Worm (Caenorhabditis elegans) whole organism, L1 larva: Measurements from ENCODE around the gene srz-18.

ENCODE experiments used
- C04F5.9 ChIP-seq: sonication (generic microtip); optimal IDR thresholded peaks from 2 replicates; lab custom pipeline; 2016; ENCODE audit warnings: missing genetic modification characterization, missing compliant biosample characterization
- C16A3.4 ChIP-seq: fragments of 150-350 bp; optimal IDR thresholded peaks from 2 replicates; lab custom pipeline; 2014; ENCODE audit warnings: missing biosample characterization, missing genetic modification characterization
- C34B4.2 ChIP-seq: sonication (generic microtip); optimal IDR thresholded peaks from 2 replicates; lab custom pipeline; 2017; ENCODE audit warnings: mild to moderate bottlenecking, missing genetic modification characterization, missing compliant biosample characterization
- F16B12.6 ChIP-seq: fragments of 150-350 bp; optimal IDR thresholded peaks from 2 replicates; lab custom pipeline; 2014; ENCODE audit warnings: missing biosample characterization, missing genetic modification characterization
- Y116A8C.19 ChIP-seq: sonication (generic microtip); optimal IDR thresholded peaks from 2 replicates; lab custom pipeline; 2016; ENCODE audit warnings: missing compliant biosample characterization, missing genetic modification characterization, borderline replicate concordance
- alr-1 ChIP-seq: fragments of 200-800 bp; sonication (Bioruptor generic); optimal IDR thresholded peaks from 2 replicates; lab custom pipeline; 2018; ENCODE audit warnings: borderline replicate concordance, mild to moderate bottlenecking, missing genetic modification characterization, missing compliant biosample characterization
- ama-1 ChIP-seq: fragments of 150-350 bp; optimal IDR thresholded peaks from 2 replicates; lab custom pipeline; 2014
- ceh-63 ChIP-seq: fragments of 200-800 bp; sonication (Bioruptor generic); optimal IDR thresholded peaks from 2 replicates; lab custom pipeline; 2018; ENCODE audit warnings: mild to moderate bottlenecking, missing genetic modification characterization, missing compliant biosample characterization
- ceh-8 ChIP-seq: fragments of 200-800 bp; sonication (Bioruptor generic); optimal IDR thresholded peaks from 2 replicates; lab custom pipeline; 2018; ENCODE audit warnings: mild to moderate bottlenecking, missing genetic modification characterization, moderate library complexity, missing compliant biosample characterization
- ceh-88 ChIP-seq: fragments of 200-800 bp; sonication (Bioruptor generic); IDR thresholded peaks from 2 replicates; pipeline ENCODE4 v1.3.6; 2022; ENCODE audit warnings: missing genetic modification characterization, missing compliant biosample characterization
- ces-1 ChIP-seq: fragments of 150-350 bp; optimal IDR thresholded peaks from 2 replicates; lab custom pipeline; 2014; ENCODE audit warnings: missing biosample characterization, missing genetic modification reagents, missing genetic modification characterization
- dpl-1 ChIP-seq, 3 experiments: fragments of 150-350 bp in 2 of 3; sonication (generic microtip) in 1 of 3; optimal IDR thresholded peaks; 2 replicates each; lab custom pipeline; 2014 to 2017; ENCODE audit warnings: missing biosample characterization in 3 of 3, missing genetic modification characterization in 3 of 3, missing genetic modification reagents in 3 of 3
- efl-3 ChIP-seq: fragments of 200-800 bp; sonication (Bioruptor generic); optimal IDR thresholded peaks from 2 replicates; lab custom pipeline; 2018; ENCODE audit warnings: mild to moderate bottlenecking, missing genetic modification characterization, missing compliant biosample characterization
- egl-27 ChIP-seq, 2 experiments: fragments of 150-350 bp in 1 of 2; sonication (generic microtip); optimal IDR thresholded peaks; 3 replicates each; lab custom pipeline; 2017 to 2018; ENCODE audit warnings: missing biosample characterization in 2 of 2, missing genetic modification characterization in 2 of 2, missing genetic modification reagents in 2 of 2
- elt-3 ChIP-seq, 6 experiments: fragments of 150-350 bp in 1 of 6; sonication (generic microtip); optimal IDR thresholded peaks; 2 replicates each; lab custom pipeline; 2017 to 2018; ENCODE audit warnings: missing biosample characterization in 6 of 6, missing genetic modification characterization in 6 of 6, inconsistent platforms in 1 of 6
- fkh-4 ChIP-seq: sonication (generic microtip); optimal IDR thresholded peaks from 2 replicates; lab custom pipeline; 2016; ENCODE audit warnings: missing compliant biosample characterization, missing genetic modification characterization, borderline replicate concordance
- fkh-8 ChIP-seq: sonication (generic microtip); optimal IDR thresholded peaks from 2 replicates; lab custom pipeline; 2016; ENCODE audit warnings: mild to moderate bottlenecking, missing genetic modification characterization, missing compliant biosample characterization
- fos-1 ChIP-seq: fragments of 150-350 bp; optimal IDR thresholded peaks from 2 replicates; lab custom pipeline; 2014; ENCODE audit warnings: missing biosample characterization, missing genetic modification characterization
- hpl-2 ChIP-seq: fragments of 150-350 bp; optimal IDR thresholded peaks from 2 replicates; lab custom pipeline; 2014; ENCODE audit warnings: missing biosample characterization, missing genetic modification reagents, missing genetic modification characterization
- jun-1 ChIP-seq: fragments of 150-350 bp; optimal IDR thresholded peaks from 2 replicates; lab custom pipeline; 2014; ENCODE audit warnings: missing biosample characterization, missing genetic modification reagents, missing genetic modification characterization
- lin-13 ChIP-seq: fragments of 150-350 bp; optimal IDR thresholded peaks from 2 replicates; lab custom pipeline; 2014; ENCODE audit warnings: missing biosample characterization, missing genetic modification reagents, missing genetic modification characterization
- lin-14 ChIP-seq: fragments of 200-800 bp; sonication (Bioruptor generic); optimal IDR thresholded peaks from 2 replicates; lab custom pipeline; 2018; ENCODE audit warnings: mild to moderate bottlenecking, missing genetic modification characterization, moderate library complexity, missing compliant biosample characterization
- lin-15B ChIP-seq: fragments of 150-350 bp; sonication (generic microtip); optimal IDR thresholded peaks from 3 replicates; lab custom pipeline; 2014; ENCODE audit warnings: missing biosample characterization, missing genetic modification characterization
- lin-35 ChIP-seq, 2 experiments: fragments of 150-350 bp; optimal IDR thresholded peaks; 2 replicates each; lab custom pipeline; 2014; ENCODE audit warnings: missing biosample characterization in 2 of 2, missing genetic modification characterization in 2 of 2, missing genetic modification reagents in 2 of 2
- lsy-2 ChIP-seq, 2 experiments: fragments of 150-350 bp; optimal IDR thresholded peaks; 2 replicates each; lab custom pipeline; 2014; ENCODE audit warnings: missing biosample characterization in 2 of 2, missing genetic modification characterization in 2 of 2
- mab-9 ChIP-seq: fragments of 200-800 bp; sonication (Bioruptor generic); IDR thresholded peaks from 2 replicates; pipeline ENCODE4 v1.3.6; 2022; ENCODE audit warnings: missing genetic modification reagents, missing genetic modification characterization, missing compliant biosample characterization
- mdl-1 ChIP-seq, 2 experiments: fragments of 150-350 bp; optimal IDR thresholded peaks; 2 replicates each; lab custom pipeline; 2014 to 2017; ENCODE audit warnings: missing biosample characterization in 2 of 2, missing genetic modification characterization in 2 of 2, inconsistent platforms in 1 of 2
- mep-1 ChIP-seq: fragments of 150-350 bp; optimal IDR thresholded peaks from 2 replicates; lab custom pipeline; 2014; ENCODE audit warnings: missing biosample characterization, missing genetic modification characterization
- nhr-11 ChIP-seq: fragments of 150-350 bp; optimal IDR thresholded peaks from 2 replicates; lab custom pipeline; 2014; ENCODE audit warnings: missing biosample characterization, missing genetic modification characterization
- nhr-12 ChIP-seq: sonication (generic microtip); optimal IDR thresholded peaks from 2 replicates; lab custom pipeline; 2017; ENCODE audit warnings: missing biosample characterization, missing genetic modification characterization
- nhr-19 ChIP-seq: fragments of 200-800 bp; sonication (Bioruptor generic); conservative IDR thresholded peaks from 2 replicates; pipeline ENCODE4 v1.3.6; 2022; ENCODE audit warnings: missing genetic modification characterization, missing compliant biosample characterization
- nhr-237 ChIP-seq: fragments of 150-350 bp; optimal IDR thresholded peaks from 2 replicates; lab custom pipeline; 2014; ENCODE audit warnings: missing biosample characterization, missing genetic modification characterization
- nhr-28 ChIP-seq: fragments of 150-350 bp; optimal IDR thresholded peaks from 2 replicates; lab custom pipeline; 2014; ENCODE audit warnings: missing biosample characterization, missing genetic modification characterization
- nhr-71 ChIP-seq: sonication (generic microtip); optimal IDR thresholded peaks from 2 replicates; lab custom pipeline; 2016; ENCODE audit warnings: mild to moderate bottlenecking, missing genetic modification characterization, moderate library complexity, missing compliant biosample characterization
- nhr-77 ChIP-seq: fragments of 150-350 bp; optimal IDR thresholded peaks from 2 replicates; lab custom pipeline; 2014; ENCODE audit warnings: missing biosample characterization, missing genetic modification characterization
- nhr-85 ChIP-seq: sonication (generic microtip); peaks from one replicate; lab custom pipeline; 2016; ENCODE audit warnings: missing genetic modification characterization, inconsistent platforms, missing compliant biosample characterization
- nhr-90 ChIP-seq: sonication (generic microtip); optimal IDR thresholded peaks from 2 replicates; lab custom pipeline; 2016; ENCODE audit warnings: mild to moderate bottlenecking, missing genetic modification characterization, missing compliant biosample characterization; ENCODE audit not compliant: poor library complexity
- pqm-1 ChIP-seq: sonication (generic microtip); optimal IDR thresholded peaks from 3 replicates; lab custom pipeline; 2017; ENCODE audit warnings: missing biosample characterization, missing genetic modification characterization
- snpc-4 ChIP-seq: fragments of 150-350 bp; optimal IDR thresholded peaks from 2 replicates; lab custom pipeline; 2014; ENCODE audit warnings: missing biosample characterization, missing genetic modification characterization
- snu-23 ChIP-seq: sonication (generic microtip); optimal IDR thresholded peaks from 2 replicates; lab custom pipeline; 2016; ENCODE audit warnings: missing genetic modification characterization, missing compliant biosample characterization
- sptf-1 ChIP-seq: fragments of 150-350 bp; optimal IDR thresholded peaks from 2 replicates; lab custom pipeline; 2014; ENCODE audit warnings: missing biosample characterization, missing genetic modification characterization
- sup-37 ChIP-seq: fragments of 200-800 bp; sonication (Bioruptor generic); optimal IDR thresholded peaks from 2 replicates; lab custom pipeline; 2018; ENCODE audit warnings: mild to moderate bottlenecking, missing genetic modification characterization, missing compliant biosample characterization
- swsn-7 ChIP-seq: sonication (generic microtip); optimal IDR thresholded peaks from 2 replicates; lab custom pipeline; 2016; ENCODE audit warnings: missing genetic modification characterization, missing compliant biosample characterization
- tbx-2 ChIP-seq: sonication (generic microtip); optimal IDR thresholded peaks from 2 replicates; lab custom pipeline; 2016; ENCODE audit warnings: missing genetic modification characterization, missing compliant biosample characterization
- tlp-1 ChIP-seq: fragments of 150-350 bp; optimal IDR thresholded peaks from 2 replicates; lab custom pipeline; 2014; ENCODE audit warnings: missing biosample characterization, missing genetic modification characterization
- unc-86 ChIP-seq: sonication (generic microtip); optimal IDR thresholded peaks from 2 replicates; lab custom pipeline; 2016; ENCODE audit warnings: missing genetic modification characterization, missing compliant biosample characterization
- unc-98 ChIP-seq: fragments of 200-800 bp; sonication (Bioruptor generic); IDR thresholded peaks from 2 replicates; pipeline ENCODE4 v1.3.6; 2022; ENCODE audit warnings: missing genetic modification characterization, missing compliant biosample characterization
- vab-15 ChIP-seq: sonication (generic microtip); optimal IDR thresholded peaks from 2 replicates; lab custom pipeline; 2017; ENCODE audit warnings: missing genotype, mild to moderate bottlenecking, missing genetic modification characterization, missing compliant biosample characterization
- xbp-1 ChIP-seq: sonication (generic microtip); optimal IDR thresholded peaks from 2 replicates; lab custom pipeline; 2016; ENCODE audit warnings: missing genetic modification characterization, missing compliant biosample characterization
- ztf-11 ChIP-seq, 2 experiments: sonication (generic microtip); optimal IDR thresholded peaks; 2 replicates each; lab custom pipeline; 2016 to 2017; ENCODE audit warnings: missing genetic modification characterization in 2 of 2, missing biosample characterization in 1 of 2, missing compliant biosample characterization in 1 of 2

Gene srz-18

DNA sequence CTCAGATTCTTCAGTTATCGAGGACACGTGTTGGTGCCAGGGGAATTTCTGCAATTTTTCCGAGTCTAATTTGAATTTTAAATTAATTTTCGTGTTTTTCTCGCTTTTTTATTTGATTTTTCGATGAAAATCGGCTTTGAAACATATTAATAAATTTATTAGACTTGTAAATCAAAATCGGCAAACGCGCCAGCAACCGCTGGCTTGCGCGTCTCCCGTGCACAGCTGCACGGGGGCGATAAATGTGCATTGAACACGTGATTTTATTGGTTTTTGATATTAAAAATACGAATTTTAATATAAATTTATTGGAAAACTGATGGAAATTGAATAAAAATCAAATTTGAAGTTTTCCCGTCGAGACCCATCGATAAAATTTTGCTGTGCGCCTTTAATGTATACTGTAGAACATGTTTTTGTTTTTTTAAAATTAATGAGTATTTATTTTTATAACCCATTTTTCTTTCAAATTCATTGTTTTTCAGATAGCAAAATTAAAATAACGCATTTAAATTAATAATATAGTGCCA is 45.9 kb upstream of the srz-18 start, which contains the start of gene F26F2.7 (continued):
- TF ChIP-seq dpl-1 (GFP tag; optimal IDR thresholded peaks at IDR 0.05; lab: Kevin White, UChicago) = peak; percentile 65 to 81 (median 79)
- TF ChIP-seq C04F5.9 (tag; lab: Kevin White, UChicago) = peak; percentile 64
- TF ChIP-seq nhr-19 (GFP tag; lab: Robert Waterston, UW) = peak; percentile 83
- no peak for TF ChIP-seq ama-1 (lab: Kevin White, UChicago)
- no peak for TF ChIP-seq sptf-1
- no peak for TF ChIP-seq ces-1 (GFP tag; lab: Kevin White, UChicago)
- peak; percentile 89 to 91 for TF ChIP-seq lsy-2 (tag; optimal IDR thresholded peaks at IDR 0.05; lab: Kevin White, UChicago)
- peak in 1 of 2 experiments; percentile 67 for TF ChIP-seq ztf-11 (tag; optimal IDR thresholded peaks at IDR 0.05; lab: Kevin White, UChicago)
- TF ChIP-seq pqm-1 (tag; lab: Kevin White, UChicago) = no peak
- TF ChIP-seq hpl-2 (GFP tag; lab: Kevin White, UChicago) = no peak
- TF ChIP-seq nhr-237 = no peak
- TF ChIP-seq lin-13 (GFP tag; lab: Kevin White, UChicago) = peak; percentile 80
- no peak for TF ChIP-seq lin-15B
- TF ChIP-seq fkh-8 (tag; lab: Kevin White, UChicago) = peak; percentile 87
- peak; percentile 90 for TF ChIP-seq nhr-90 (tag; lab: Kevin White, UChicago)
- TF ChIP-seq Y116A8C.19 = no peak
- TF ChIP-seq jun-1 (tag; lab: Kevin White, UChicago) = peak; percentile 40
- TF ChIP-seq sup-37 (GFP tag; lab: Kevin White, UChicago) = peak; percentile 30
- peak; percentile 92 for TF ChIP-seq lin-14
- no peak for TF ChIP-seq ceh-63 (GFP tag; lab: Kevin White, UChicago)
- peak; percentile 53 for TF ChIP-seq F16B12.6 (tag; lab: Kevin White, UChicago)
- peak; percentile 81 for TF ChIP-seq snpc-4
- TF ChIP-seq tlp-1 (tag; lab: Kevin White, UChicago) = no peak
- TF ChIP-seq fos-1 = peak; percentile 28
- peak; percentile 46 for TF ChIP-seq efl-3 (GFP tag; lab: Kevin White, UChicago)
- peak; percentile 94 for TF ChIP-seq mep-1 (tag; lab: Kevin White, UChicago)
- TF ChIP-seq unc-98 (GFP tag; lab: Robert Waterston, UW) = no peak
- peak; percentile 93 for TF ChIP-seq nhr-71
- no peak for TF ChIP-seq egl-27 (tag; optimal IDR thresholded peaks at IDR 0.05; lab: Kevin White, UChicago)
- peak; percentile 69 for TF ChIP-seq fkh-4 (tag; lab: Kevin White, UChicago)
- TF ChIP-seq mdl-1 (tag; optimal IDR thresholded peaks at IDR 0.05; lab: Kevin White, UChicago) = peak in 1 of 2 experiments; percentile 88
- peak; percentile 76 to 84 for TF ChIP-seq lin-35 (GFP tag; optimal IDR thresholded peaks at IDR 0.05; lab: Kevin White, UChicago)
- TF ChIP-seq nhr-12 (tag; lab: Kevin White, UChicago) = no peak
- TF ChIP-seq snu-23 = peak; percentile 90
- TF ChIP-seq vab-15 (tag; lab: Kevin White, UChicago) = no peak
- peak; percentile 87 for TF ChIP-seq nhr-85 (tag; lab: Kevin White, UChicago)
- peak; percentile 89 for TF ChIP-seq tbx-2
- TF ChIP-seq ceh-8 = peak; percentile 30
- TF ChIP-seq swsn-7 (tag; lab: Kevin White, UChicago) = peak; percentile 90
- TF ChIP-seq mab-9 = peak; percentile 45; the same call in 1 of the 2 replicates
- TF ChIP-seq nhr-77 = no peak
- peak; percentile 89 for TF ChIP-seq xbp-1
- peak in 2 of 6 experiments; percentile 33 to 66 for TF ChIP-seq elt-3 (tag; optimal IDR thresholded peaks at IDR 0.05; lab: Kevin White, UChicago)
- no peak for TF ChIP-seq alr-1 (tag; lab: Kevin White, UChicago)
- TF ChIP-seq nhr-28 (tag; lab: Kevin White, UChicago) = no peak
- TF ChIP-seq C34B4.2 = no peak
- peak; percentile 79 for TF ChIP-seq unc-86 (tag; lab: Kevin White, UChicago)
- TF ChIP-seq nhr-11 = peak; percentile 69
- TF ChIP-seq ceh-88 (GFP tag; lab: Robert Waterston, UW) = peak; percentile 70
- TF ChIP-seq C16A3.4 (tag; lab: Kevin White, UChicago) = peak; percentile 82
